Fruit fly (Drosophila melanogaster) whole organism, wandering third instar larva: ENCODE results near the gene CG42335.

Experiments used
- Abd-B ChIP-seq: fragments of >200 bp; optimal IDR thresholded peaks from 2 replicates; lab custom pipeline; 2017; ENCODE audit warnings: missing biosample characterization, missing genetic modification characterization
- CG32264 ChIP-seq: fragments of 200-800 bp; sonication (Bioruptor generic); optimal IDR thresholded peaks from 2 replicates; lab custom pipeline; 2016; ENCODE audit warnings: missing biosample characterization, missing genetic modification characterization
- CG9705 ChIP-seq: fragments of 200-800 bp; sonication (Bioruptor generic); optimal IDR thresholded peaks from 2 replicates; lab custom pipeline; 2018; ENCODE audit warnings: missing biosample characterization, mild to moderate bottlenecking, missing genetic modification characterization
- CrebA ChIP-seq: fragments of 200-800 bp; sonication (Bioruptor generic); optimal IDR thresholded peaks from 2 replicates; lab custom pipeline; 2016; ENCODE audit warnings: missing biosample characterization, mild to moderate bottlenecking, missing genetic modification characterization, borderline replicate concordance
- Dfd ChIP-seq: fragments of >200 bp; optimal IDR thresholded peaks from 2 replicates; lab custom pipeline; 2017; ENCODE audit warnings: missing biosample characterization, missing genetic modification characterization
- Dif ChIP-seq: fragments of 200-275, 200-300 bp; sonication (Bioruptor generic); optimal IDR thresholded peaks from 2 replicates; lab custom pipeline; 2018; ENCODE audit warnings: missing biosample characterization, missing genetic modification characterization; ENCODE audit not compliant: partially characterized antibody
- HLH106 ChIP-seq: fragments of 200-800 bp; optimal IDR thresholded peaks from 3 replicates; lab custom pipeline; 2019; ENCODE audit warnings: missing biosample characterization, mild to moderate bottlenecking, missing genetic modification characterization, moderate library complexity
- Hnf4 ChIP-seq: fragments of 200-800 bp; sonication (Bioruptor generic); optimal IDR thresholded peaks from 2 replicates; lab custom pipeline; 2016; ENCODE audit warnings: missing biosample characterization, mild to moderate bottlenecking, missing genetic modification characterization
- Hr83 ChIP-seq: fragments of 200-300 bp; sonication (Bioruptor generic); optimal IDR thresholded peaks from 2 replicates; lab custom pipeline; 2016; ENCODE audit warnings: missing biosample characterization, mild to moderate bottlenecking, missing genetic modification characterization, moderate library complexity; ENCODE audit not compliant: poor library complexity, severe bottlenecking
- Mio ChIP-seq: sonication (Bioruptor generic); optimal IDR thresholded peaks from 2 replicates; lab custom pipeline; 2016; ENCODE audit warnings: missing biosample characterization, missing genetic modification characterization
- Myc ChIP-seq: fragments of >200 bp; optimal IDR thresholded peaks from 2 replicates; lab custom pipeline; 2017
- N ChIP-seq: fragments of >200 bp; optimal IDR thresholded peaks from 2 replicates; lab custom pipeline; 2018; ENCODE audit warnings: missing biosample characterization, missing external identifiers, missing genetic modification characterization
- OdsH ChIP-seq: fragments of 200-800 bp; sonication (Bioruptor generic); optimal IDR thresholded peaks from 2 replicates; lab custom pipeline; 2016; ENCODE audit warnings: missing biosample characterization, mild to moderate bottlenecking, missing genetic modification characterization
- Rel ChIP-seq, 2 experiments: fragments of 200-800 bp; sonication (Bioruptor generic) in 1 of 2; optimal IDR thresholded peaks; 2 replicates in 1 of 2; 3 replicates in 1 of 2; lab custom pipeline; 2016 to 2019; ENCODE audit warnings: mild to moderate bottlenecking in 2 of 2, missing biosample characterization in 2 of 2, missing genetic modification characterization in 2 of 2, moderate library complexity in 1 of 2
- Sp1 ChIP-seq: fragments of 200-800 bp; sonication (Bioruptor generic); optimal IDR thresholded peaks from 3 replicates; lab custom pipeline; 2019; ENCODE audit warnings: missing biosample characterization, mild to moderate bottlenecking, missing genetic modification characterization, moderate library complexity
- Vsx2 ChIP-seq: fragments of 200-300, 225-300 bp; sonication (Bioruptor generic); optimal IDR thresholded peaks from 2 replicates; lab custom pipeline; 2018; ENCODE audit warnings: missing biosample characterization, missing genetic modification characterization; ENCODE audit not compliant: partially characterized antibody
- br ChIP-seq: fragments of 200-800 bp; sonication (Bioruptor generic); optimal IDR thresholded peaks from 2 replicates; lab custom pipeline; 2016; ENCODE audit warnings: missing biosample characterization, missing genetic modification characterization
- brk ChIP-seq: fragments of 200-800 bp; sonication (Bioruptor generic); optimal IDR thresholded peaks from 2 replicates; lab custom pipeline; 2016; ENCODE audit warnings: missing biosample characterization, mild to moderate bottlenecking, missing genetic modification characterization
- dl ChIP-seq, 2 experiments: fragments of 175-275, 200-275 bp in 1 of 2; fragments of 200-275 bp in 1 of 2; sonication (Bioruptor generic); optimal IDR thresholded peaks; lab custom pipeline; 2018; ENCODE audit warnings: mild to moderate bottlenecking in 2 of 2, missing biosample characterization in 2 of 2, missing genetic modification characterization in 2 of 2, moderate library complexity in 2 of 2; ENCODE audit not compliant: partially characterized antibody in 2 of 2, insufficient read depth in 1 of 2
- dmrt93B ChIP-seq: fragments of 200-800 bp; sonication (Bioruptor generic); optimal IDR thresholded peaks from 2 replicates; lab custom pipeline; 2018; ENCODE audit warnings: missing biosample characterization, mild to moderate bottlenecking, missing genetic modification characterization
- dsf ChIP-seq: sonication (Bioruptor generic); optimal IDR thresholded peaks from 2 replicates; lab custom pipeline; 2016; ENCODE audit warnings: missing biosample characterization, missing genetic modification characterization, borderline replicate concordance
- ey ChIP-seq: fragments of 200-800 bp; sonication (Bioruptor generic); optimal IDR thresholded peaks from 2 replicates; lab custom pipeline; 2016; ENCODE audit warnings: missing biosample characterization, missing genetic modification characterization
- foxo ChIP-seq, 2 experiments: fragments of 200-800 bp; sonication (Bioruptor generic); optimal IDR thresholded peaks; 2 replicates in 1 of 2; 3 replicates in 1 of 2; lab custom pipeline; 2016 to 2017; ENCODE audit warnings: missing biosample characterization in 2 of 2, missing genetic modification characterization in 2 of 2
- fru ChIP-seq: fragments of 200-800 bp; sonication (Bioruptor generic); optimal IDR thresholded peaks from 3 replicates; lab custom pipeline; 2016; ENCODE audit warnings: missing biosample characterization, mild to moderate bottlenecking, missing genetic modification characterization
- h ChIP-seq: fragments of 200-800 bp; sonication (Bioruptor generic); optimal IDR thresholded peaks from 3 replicates; lab custom pipeline; 2016; ENCODE audit warnings: missing biosample characterization, mild to moderate bottlenecking, missing genetic modification characterization
- lola ChIP-seq: fragments of >200 bp; optimal IDR thresholded peaks from 2 replicates; lab custom pipeline; 2017; ENCODE audit warnings: missing biosample characterization, missing genetic modification characterization
- psq ChIP-seq: fragments of 200-800 bp; sonication (Bioruptor generic); optimal IDR thresholded peaks from 3 replicates; lab custom pipeline; 2017; ENCODE audit warnings: missing biosample characterization, mild to moderate bottlenecking, missing genetic modification characterization, moderate library complexity
- rgr ChIP-seq: fragments of 200-800 bp; sonication (Bioruptor generic); optimal IDR thresholded peaks from 3 replicates; lab custom pipeline; 2016; ENCODE audit warnings: missing biosample characterization, mild to moderate bottlenecking, missing genetic modification characterization
- sv ChIP-seq: fragments of 200-800 bp; sonication (Bioruptor generic); optimal IDR thresholded peaks from 3 replicates; lab custom pipeline; 2016; ENCODE audit warnings: missing biosample characterization, missing genetic modification characterization
- tai ChIP-seq: sonication (Bioruptor generic); optimal IDR thresholded peaks from 2 replicates; lab custom pipeline; 2016; ENCODE audit warnings: missing biosample characterization, missing genetic modification characterization
- woc ChIP-seq: sonication (Bioruptor generic); optimal IDR thresholded peaks from 2 replicates; lab custom pipeline; 2016; ENCODE audit warnings: missing biosample characterization, mild to moderate bottlenecking, missing genetic modification characterization

CG42335 gene

DNA sequence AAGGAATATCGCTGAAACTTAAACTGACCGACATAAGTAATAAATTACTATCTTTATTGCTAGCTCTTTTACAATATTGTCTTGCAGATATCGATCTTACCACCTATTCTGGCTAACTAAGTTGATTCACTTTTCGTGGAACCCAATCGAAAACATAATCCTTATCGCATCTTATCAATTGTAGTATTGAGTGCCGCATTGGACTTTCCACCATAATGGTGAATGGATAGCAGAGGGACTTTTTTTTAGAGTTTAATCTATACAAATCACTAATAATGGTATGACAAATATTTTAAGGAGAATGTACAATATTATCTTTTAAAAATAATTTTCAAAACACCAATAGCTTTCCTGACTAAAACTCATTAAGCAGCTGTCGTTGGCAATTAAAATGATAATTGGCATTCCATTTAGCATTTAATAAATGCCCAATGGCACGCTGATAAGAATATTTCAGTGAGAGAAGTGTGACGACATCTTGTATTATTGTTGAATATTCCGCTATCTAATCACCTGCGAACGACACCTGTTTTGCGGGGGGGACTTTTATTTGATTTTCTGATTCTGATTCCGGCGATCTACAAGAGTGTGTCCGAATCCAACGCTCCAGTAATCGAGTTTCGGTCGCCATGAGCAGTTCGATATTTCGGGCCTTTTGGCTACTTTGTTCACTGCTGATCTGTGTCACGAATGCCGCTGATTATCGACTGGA is at the start of gene CG42335:
Gene CG42335, plus strand, starts transcription at position 620 of the 712 bp plus-strand sequence.
- TF ChIP-seq foxo (GFP tag; optimal IDR thresholded peaks at IDR 0.05; lab: Kevin White, UChicago), result no peak
- peak; percentile 43 for TF ChIP-seq h (GFP tag; lab: Kevin White, UChicago)
- no peak for TF ChIP-seq ey
- TF ChIP-seq Hr83, result no peak
- no peak for TF ChIP-seq CrebA (GFP tag; lab: Kevin White, UChicago)
- TF ChIP-seq Rel (GFP tag; optimal IDR thresholded peaks at IDR 0.05; lab: Kevin White, UChicago), result no peak
- TF ChIP-seq Rel (tag; optimal IDR thresholded peaks at IDR 0.05; lab: Kevin White, UChicago), result peak; percentile 64

DNA sequence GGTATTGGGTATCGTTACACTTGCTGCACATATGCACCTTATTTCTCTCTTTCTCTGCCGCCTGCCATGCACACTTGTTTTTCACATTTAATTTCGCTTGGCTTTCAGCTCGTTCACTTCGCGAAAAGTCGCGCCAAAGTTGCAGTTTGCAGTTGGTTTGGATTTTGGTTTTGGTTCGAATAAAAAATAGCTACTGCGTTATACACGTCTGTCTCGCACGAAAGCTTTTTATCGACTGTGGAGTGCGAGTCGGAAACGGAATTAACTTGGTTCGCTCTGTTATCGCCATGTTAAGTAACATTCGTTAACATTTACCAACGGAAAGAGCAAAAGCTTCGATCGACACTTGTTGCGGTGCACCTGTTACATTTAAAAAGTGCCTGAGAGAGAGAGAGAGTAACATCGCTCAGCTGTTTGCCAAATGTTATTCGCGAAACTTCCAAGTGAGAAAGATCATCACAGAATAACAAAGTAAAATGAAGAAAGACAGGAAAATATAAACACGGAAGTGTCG is 39.1 kb upstream of the CG42335 start, which contains the start of gene CG31176:
Gene CG31176, minus strand, starts transcription at position 241 of the 514 bp plus-strand sequence.
- no peak for TF ChIP-seq psq (GFP tag; lab: Kevin White, UChicago)
- TF ChIP-seq woc, result no peak
- TF ChIP-seq Dfd (GFP tag; lab: Kevin White, UChicago), result no peak
- no peak for TF ChIP-seq Vsx2
- no peak for TF ChIP-seq CG9705 (GFP tag; lab: Kevin White, UChicago)
- TF ChIP-seq Hr83, result no peak
- no peak for TF ChIP-seq Abd-B
- no peak for TF ChIP-seq rgr (GFP tag; lab: Kevin White, UChicago)
- TF ChIP-seq dl (GFP tag; optimal IDR thresholded peaks at IDR 0.05; lab: Kevin White, UChicago; ENCODE audit: insufficient read depth in 1 of 2, partially characterized antibody in 2 of 2), result no peak
- TF ChIP-seq N (GFP tag; lab: Kevin White, UChicago), result no peak
- no peak for TF ChIP-seq Rel (GFP tag; optimal IDR thresholded peaks at IDR 0.05; lab: Kevin White, UChicago)
- TF ChIP-seq Rel (tag; optimal IDR thresholded peaks at IDR 0.05; lab: Kevin White, UChicago), result no peak

DNA sequence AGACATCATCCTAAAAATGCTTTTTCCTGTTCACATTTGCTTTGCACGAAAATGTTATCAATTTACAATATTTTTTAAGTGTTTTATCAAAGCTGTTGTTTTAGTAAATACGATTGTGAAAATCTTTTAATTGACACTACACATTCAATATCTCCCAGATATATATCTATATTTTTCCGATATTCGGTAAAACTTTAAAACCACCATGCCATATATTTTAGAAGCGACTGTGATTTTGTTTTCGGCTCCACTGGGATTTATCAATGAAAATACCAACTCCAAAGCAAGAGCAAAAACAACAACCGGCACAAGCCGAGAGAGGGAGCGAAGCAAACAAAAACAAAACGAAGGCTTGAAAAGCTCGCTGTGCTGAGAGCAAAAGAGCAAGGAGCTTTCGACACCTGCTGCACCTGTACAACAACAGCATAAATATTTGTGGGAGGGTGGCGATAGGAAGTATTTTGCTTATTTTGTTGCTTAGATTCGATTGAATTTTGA is 38.6 kb upstream of the CG42335 start:
- TF ChIP-seq Myc (lab: Kevin White, UChicago) (no peak), CrebA (GFP tag; lab: Kevin White, UChicago) (no peak), psq (GFP tag; lab: Kevin White, UChicago) (peak; percentile 77), rgr (GFP tag; lab: Kevin White, UChicago) (peak; percentile 79), dl (GFP tag; optimal IDR thresholded peaks at IDR 0.05; lab: Kevin White, UChicago; ENCODE audit: insufficient read depth in 1 of 2, partially characterized antibody in 2 of 2) (no peak), HLH106 (tag; lab: Kevin White, UChicago) (peak; percentile 81), CG32264 (peak; percentile 47), Abd-B (no peak), foxo (GFP tag; optimal IDR thresholded peaks at IDR 0.05; lab: Kevin White, UChicago) (peak in 1 of 2 experiments; percentile 78), h (GFP tag; lab: Kevin White, UChicago) (peak; percentile 76), lola (no peak), OdsH (peak; percentile 75), Dif (GFP tag; lab: Kevin White, UChicago) (peak; percentile 40), fru (GFP tag; lab: Kevin White, UChicago) (peak; percentile 65), Hnf4 (peak; percentile 69), br (GFP tag; lab: Kevin White, UChicago) (peak; percentile 65), dmrt93B (GFP tag; lab: Kevin White, UChicago) (peak; percentile 54), Mio (GFP tag; lab: Kevin White, UChicago) (no peak), woc (peak; percentile 59), brk (GFP tag; lab: Kevin White, UChicago) (peak; percentile 52), sv (GFP tag; lab: Kevin White, UChicago) (peak; percentile 5), ey (peak; percentile 74), tai (peak; percentile 44), Sp1 (GFP tag; lab: Kevin White, UChicago) (peak; percentile 82), N (GFP tag; lab: Kevin White, UChicago) (no peak), Rel (GFP tag; optimal IDR thresholded peaks at IDR 0.05; lab: Kevin White, UChicago) (no peak), Rel (tag; optimal IDR thresholded peaks at IDR 0.05; lab: Kevin White, UChicago) (peak; percentile 3), CG9705 (GFP tag; lab: Kevin White, UChicago) (peak; percentile 62)

DNA sequence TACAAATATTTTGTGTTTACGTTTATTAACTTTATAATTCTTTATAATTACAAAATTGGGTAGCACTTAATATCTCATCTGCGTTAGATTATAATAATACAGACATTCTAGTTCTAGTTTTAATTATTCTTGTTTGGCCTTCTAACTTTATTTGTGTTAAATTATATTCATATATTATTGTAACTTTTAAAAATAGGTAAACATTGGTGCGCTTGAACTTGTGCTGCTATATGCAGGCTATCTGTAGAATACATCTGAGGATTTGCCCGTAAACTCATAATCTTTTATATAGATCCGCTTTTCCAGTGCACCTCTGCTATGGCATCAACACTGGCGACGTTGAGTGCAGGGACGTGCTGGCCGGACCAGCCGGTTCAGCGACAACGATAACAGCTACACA is 36.1 kb upstream of the CG42335 start:
- TF ChIP-seq Hr83 (no peak), dsf (GFP tag; lab: Kevin White, UChicago) (no peak), Sp1 (GFP tag; lab: Kevin White, UChicago) (no peak)
